Worm (Caenorhabditis elegans) whole organism, midembryonic: ENCODE results near the gene ptd-2.

ENCODE experiments used
- T22C8.4 ChIP-seq: fragments of 200-800 bp; sonication (Bioruptor generic); IDR thresholded peaks from 2 replicates; pipeline ENCODE4 v1.3.6; 2022; ENCODE audit warnings: missing genetic modification characterization, missing compliant biosample characterization
- cog-1 ChIP-seq: sonication (generic microtip); optimal IDR thresholded peaks from 2 replicates; lab custom pipeline; 2016; ENCODE audit warnings: missing genetic modification characterization, missing compliant biosample characterization
- flt-1 ChIP-seq: fragments of 200-800 bp; sonication (Bioruptor generic); IDR thresholded peaks from 2 replicates; pipeline ENCODE4 v1.3.6; 2022; ENCODE audit warnings: missing genetic modification characterization, missing compliant biosample characterization
- klf-2 ChIP-seq: fragments of 200-800 bp; sonication (Bioruptor generic); conservative IDR thresholded peaks from 2 replicates; pipeline ENCODE4 v1.3.6; 2022; ENCODE audit warnings: missing genetic modification reagents, missing genetic modification characterization, missing compliant biosample characterization
- med-1 ChIP-seq: sonication (generic microtip); optimal IDR thresholded peaks from 2 replicates; lab custom pipeline; 2017; ENCODE audit warnings: missing genetic modification characterization, mild to moderate bottlenecking, missing compliant biosample characterization, antibody characterized with exemption, missing genetic modification reagents; ENCODE audit not compliant: insufficient read depth
- ref-1 ChIP-seq: fragments of 200-800 bp; sonication (Bioruptor generic); conservative IDR thresholded peaks from 2 replicates; pipeline ENCODE4 v1.3.6; 2022; ENCODE audit warnings: missing genetic modification reagents, missing genetic modification characterization, missing compliant biosample characterization
- tab-1 ChIP-seq: fragments of 200-800 bp; sonication (Bioruptor generic); IDR thresholded peaks from 2 replicates; pipeline ENCODE4 v1.3.6; 2022; ENCODE audit warnings: missing genetic modification characterization, missing compliant biosample characterization
- ztf-23 ChIP-seq: fragments of 200-800 bp; sonication (Bioruptor generic); IDR thresholded peaks from 2 replicates; pipeline ENCODE4 v1.3.6; 2022; ENCODE audit warnings: missing genetic modification reagents, missing genetic modification characterization, missing compliant biosample characterization
- ztf-29 ChIP-seq: fragments of 200-800 bp; sonication (Bioruptor generic); IDR thresholded peaks from 2 replicates; pipeline ENCODE4 v1.3.6; 2022; ENCODE audit warnings: missing genetic modification reagents, missing genetic modification characterization, missing compliant biosample characterization

The ptd-2 gene

DNA sequence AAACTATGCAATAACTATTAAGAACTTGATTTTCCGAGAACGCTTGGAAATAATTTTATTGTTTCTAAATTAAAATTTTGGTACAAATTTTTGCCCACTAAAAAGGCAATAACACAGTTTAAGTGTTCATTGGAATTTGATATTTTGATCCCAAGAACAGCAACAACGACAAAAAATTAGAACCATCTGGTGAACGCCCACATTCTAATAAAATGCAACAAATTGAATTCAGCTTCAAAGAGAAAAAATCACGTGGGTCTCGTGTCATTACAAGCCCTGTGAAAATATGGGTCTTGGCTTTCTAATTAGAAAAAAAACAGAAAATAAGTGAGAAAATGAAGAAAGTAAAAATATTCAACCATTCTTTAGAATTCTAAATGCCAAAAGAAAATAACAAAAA is 21.8 kb downstream of the ptd-2 start:
- TF ChIP-seq ztf-23 (GFP tag; lab: Robert Waterston, UW) (no peak), ztf-29 (GFP tag; lab: Robert Waterston, UW) (no peak), ref-1 (GFP tag; lab: Robert Waterston, UW) (no peak), T22C8.4 (no peak), cog-1 (tag; lab: Kevin White, UChicago) (no peak)

DNA sequence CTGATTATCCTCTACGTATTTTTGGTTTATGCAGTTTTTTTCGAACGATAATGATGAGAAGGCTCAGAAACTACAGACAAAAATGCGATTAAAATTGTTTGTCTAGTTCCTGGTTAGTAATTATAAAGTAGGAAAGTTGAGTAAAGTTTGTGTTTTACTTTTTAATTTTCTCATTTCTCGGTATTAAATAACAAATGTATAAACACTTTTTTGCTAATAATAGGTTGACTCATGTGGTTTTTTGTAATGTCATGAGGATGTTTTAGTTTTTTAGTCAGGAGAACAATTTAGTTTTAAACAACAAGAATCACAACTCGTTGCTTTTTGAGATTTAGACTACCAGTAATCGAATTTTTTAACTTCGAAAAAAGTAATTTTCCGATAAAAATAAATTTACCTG is 22.6 kb downstream of the ptd-2 start:
- no peak for TF ChIP-seq flt-1 (GFP tag; lab: Robert Waterston, UW)
- TF ChIP-seq T22C8.4 = no peak
- TF ChIP-seq klf-2 (GFP tag; lab: Robert Waterston, UW) = no peak
- no peak for TF ChIP-seq ztf-29 (GFP tag; lab: Robert Waterston, UW)
- no peak for TF ChIP-seq tab-1 (GFP tag; lab: Robert Waterston, UW)
- TF ChIP-seq ref-1 (GFP tag; lab: Robert Waterston, UW) = no peak

DNA sequence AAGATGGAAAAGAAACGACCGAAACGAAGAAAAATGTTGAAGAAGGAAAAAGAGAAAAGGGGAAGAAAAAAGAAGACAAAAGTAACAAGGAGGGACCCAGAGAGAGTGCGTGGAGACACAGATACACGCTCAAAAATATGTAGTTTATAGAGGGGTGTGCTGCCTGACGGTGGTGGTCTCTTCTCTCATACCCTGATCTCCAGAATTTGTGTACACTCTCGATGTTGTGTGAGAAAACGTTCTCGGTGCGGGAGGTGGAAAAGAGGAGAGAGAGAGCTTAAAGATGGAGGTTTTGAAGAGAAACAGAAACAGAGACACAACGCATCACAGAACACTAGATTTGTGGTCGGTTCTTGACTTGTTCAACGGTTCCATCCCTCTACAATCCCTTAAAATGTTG is 23.6 kb downstream of the ptd-2 start:
- TF ChIP-seq T22C8.4 (no peak), ref-1 (GFP tag; lab: Robert Waterston, UW) (no peak), cog-1 (tag; lab: Kevin White, UChicago) (peak; percentile 27), flt-1 (GFP tag; lab: Robert Waterston, UW) (0 out of 2 replicates have a peak, but pooled peaks have one; percentile 11)

DNA sequence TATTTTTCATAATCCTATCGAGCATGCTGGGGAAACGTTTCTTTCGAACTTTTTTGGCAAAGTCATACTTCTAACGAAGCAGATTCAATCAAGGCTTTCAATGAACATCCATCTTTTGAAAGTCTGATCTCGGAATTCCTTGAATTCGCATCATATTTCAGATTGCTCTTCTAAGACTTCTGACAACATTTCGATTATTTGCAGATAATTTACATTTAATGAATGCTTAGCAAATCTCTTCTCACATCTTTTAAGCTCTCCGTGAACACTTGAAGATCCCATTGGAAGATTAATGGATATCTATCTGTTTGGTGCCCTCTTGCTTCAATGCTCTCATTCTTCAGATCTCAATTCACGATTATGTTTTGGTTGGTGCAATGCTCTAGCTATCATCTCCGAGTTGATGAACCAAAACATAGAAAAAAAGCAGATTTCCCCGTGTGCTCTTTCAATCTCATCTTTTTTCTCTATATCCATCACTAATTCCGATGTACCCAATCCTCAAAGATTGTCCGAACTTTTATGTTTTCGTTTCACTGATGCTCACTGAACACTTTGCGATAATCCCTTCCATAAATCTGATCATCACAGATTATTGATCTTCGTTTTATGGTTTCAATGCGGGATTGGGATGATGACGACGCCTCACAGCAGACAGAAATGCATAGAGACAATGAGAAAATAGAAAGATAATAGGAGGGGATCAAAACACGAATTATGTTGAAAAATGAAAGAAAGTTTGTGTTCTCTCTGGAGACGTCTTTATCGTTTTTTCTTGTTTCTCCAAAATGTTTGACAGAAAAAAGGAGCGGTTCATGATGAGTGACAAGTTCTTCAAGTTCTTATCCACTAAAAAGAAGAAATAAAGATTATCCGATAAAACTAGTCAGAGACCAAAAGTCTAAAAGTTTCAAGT is 24.4 kb downstream of the ptd-2 start:
- TF ChIP-seq ztf-29 (GFP tag; lab: Robert Waterston, UW) (no peak), med-1 (no peak), tab-1 (GFP tag; lab: Robert Waterston, UW) (no peak), klf-2 (GFP tag; lab: Robert Waterston, UW) (no peak), cog-1 (tag; lab: Kevin White, UChicago) (no peak), T22C8.4 (no peak)

DNA sequence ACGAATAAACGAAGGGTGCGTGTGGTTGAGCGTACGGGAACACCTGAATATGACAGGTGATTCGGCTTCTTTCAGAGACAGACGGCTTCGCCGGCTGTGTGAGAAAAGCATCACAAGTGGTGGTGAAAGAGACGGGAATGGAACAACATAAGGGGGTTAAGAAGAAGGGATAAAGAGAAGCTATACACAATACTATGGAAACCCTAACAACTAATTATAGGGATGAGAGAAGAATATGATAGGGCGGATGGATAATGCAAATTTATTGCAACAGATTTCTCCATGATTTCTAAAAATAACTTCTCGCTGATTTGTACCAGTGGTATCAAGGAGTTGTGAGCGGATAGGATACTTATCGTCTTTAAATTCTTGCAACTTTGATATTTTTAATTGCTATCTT is 32.1 kb downstream of the ptd-2 start, which contains the start of gene hlh-10:
Gene hlh-10, minus strand, starts transcription at position 101 of the 400 bp plus-strand sequence.
- TF ChIP-seq tab-1 (GFP tag; lab: Robert Waterston, UW) (no peak), cog-1 (tag; lab: Kevin White, UChicago) (no peak), T22C8.4 (no peak), flt-1 (GFP tag; lab: Robert Waterston, UW) (no peak), ztf-23 (GFP tag; lab: Robert Waterston, UW) (no peak), med-1 (no peak), klf-2 (GFP tag; lab: Robert Waterston, UW) (no peak)

DNA sequence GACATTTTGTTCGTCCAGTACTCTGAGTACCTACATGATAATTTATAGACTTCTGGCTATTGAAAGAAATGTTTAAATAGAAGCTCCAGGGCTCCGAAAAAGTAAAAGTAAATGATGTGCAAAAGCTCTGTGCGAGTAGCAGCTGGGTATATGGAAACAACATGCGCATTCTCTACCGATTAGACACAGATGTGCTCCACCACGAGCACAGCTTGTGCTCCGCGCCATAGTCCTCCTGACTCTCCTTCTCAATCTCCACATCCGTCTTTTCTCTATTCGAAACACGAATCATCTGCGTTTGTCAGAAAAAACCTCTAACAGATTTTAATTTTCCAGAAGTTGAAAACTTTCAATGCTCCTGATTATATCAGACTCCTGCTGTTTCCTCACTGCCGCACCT is 33.4 kb downstream of the ptd-2 start:
- no peak for TF ChIP-seq tab-1 (GFP tag; lab: Robert Waterston, UW)
- TF ChIP-seq cog-1 (tag; lab: Kevin White, UChicago) = no peak
- no peak for TF ChIP-seq klf-2 (GFP tag; lab: Robert Waterston, UW)
- no peak for TF ChIP-seq ztf-29 (GFP tag; lab: Robert Waterston, UW)
- no peak for TF ChIP-seq T22C8.4
- TF ChIP-seq med-1 = no peak
- TF ChIP-seq ztf-23 (GFP tag; lab: Robert Waterston, UW) = no peak
- TF ChIP-seq flt-1 (GFP tag; lab: Robert Waterston, UW) = no peak
- TF ChIP-seq ref-1 (GFP tag; lab: Robert Waterston, UW) = no peak

DNA sequence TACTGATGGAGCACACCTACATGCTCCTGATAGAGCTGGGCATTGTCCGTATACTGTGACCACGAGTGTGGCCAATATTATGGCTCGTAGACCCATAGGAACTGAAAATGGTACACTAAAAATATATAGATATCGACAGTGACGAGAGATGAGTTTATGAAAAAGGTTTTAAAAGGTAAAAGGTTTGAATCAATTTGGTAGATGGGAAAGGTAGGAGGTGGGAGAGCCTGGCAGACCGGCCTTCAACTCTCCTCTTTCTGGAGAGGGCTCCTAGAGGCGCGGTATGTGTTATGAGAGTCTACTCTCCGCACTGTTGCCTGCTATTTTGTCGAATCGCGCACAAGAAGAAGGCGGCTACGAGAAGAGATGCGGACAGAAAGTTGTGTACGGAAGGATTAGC is 37.4 kb downstream of the ptd-2 start, which contains the start of gene lron-2:
Gene lron-2, minus strand, starts transcription at position 101 of the 400 bp plus-strand sequence.
- TF ChIP-seq cog-1 (tag; lab: Kevin White, UChicago) = no peak
- no peak for TF ChIP-seq ref-1 (GFP tag; lab: Robert Waterston, UW)
- TF ChIP-seq T22C8.4 = no peak
- TF ChIP-seq ztf-23 (GFP tag; lab: Robert Waterston, UW) = no peak
- no peak for TF ChIP-seq med-1
- TF ChIP-seq klf-2 (GFP tag; lab: Robert Waterston, UW) = no peak
- TF ChIP-seq tab-1 (GFP tag; lab: Robert Waterston, UW) = no peak
- no peak for TF ChIP-seq flt-1 (GFP tag; lab: Robert Waterston, UW)
- TF ChIP-seq ztf-29 (GFP tag; lab: Robert Waterston, UW) = no peak

DNA sequence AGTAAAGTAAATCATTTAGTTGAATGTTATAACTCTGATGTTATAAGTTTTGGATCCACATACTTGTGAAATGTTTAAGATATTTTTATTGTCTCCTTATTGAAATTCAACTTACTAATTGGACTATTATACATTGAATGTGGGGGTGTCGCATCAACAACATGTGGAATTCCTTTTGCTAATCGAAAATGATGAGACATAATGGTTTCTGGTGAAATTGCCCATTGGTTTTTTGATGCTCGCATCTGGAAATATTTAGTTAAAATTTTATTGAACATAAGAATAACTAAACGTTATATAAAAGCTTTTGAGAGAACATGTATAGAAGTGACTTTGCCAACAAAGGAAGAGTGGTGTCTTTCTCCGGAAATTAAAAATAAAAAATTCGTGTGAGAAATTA is 41.9 kb downstream of the ptd-2 start, which contains the start of gene ZK682.7:
Gene ZK682.7, minus strand, starts transcription at position 247 of the 400 bp plus-strand sequence.
- TF ChIP-seq med-1 = no peak
- no peak for TF ChIP-seq cog-1 (tag; lab: Kevin White, UChicago)
- TF ChIP-seq klf-2 (GFP tag; lab: Robert Waterston, UW) = no peak
- no peak for TF ChIP-seq ztf-23 (GFP tag; lab: Robert Waterston, UW)
- no peak for TF ChIP-seq flt-1 (GFP tag; lab: Robert Waterston, UW)
- no peak for TF ChIP-seq T22C8.4
- no peak for TF ChIP-seq ref-1 (GFP tag; lab: Robert Waterston, UW)
- no peak for TF ChIP-seq ztf-29 (GFP tag; lab: Robert Waterston, UW)
- TF ChIP-seq tab-1 (GFP tag; lab: Robert Waterston, UW) = no peak

DNA sequence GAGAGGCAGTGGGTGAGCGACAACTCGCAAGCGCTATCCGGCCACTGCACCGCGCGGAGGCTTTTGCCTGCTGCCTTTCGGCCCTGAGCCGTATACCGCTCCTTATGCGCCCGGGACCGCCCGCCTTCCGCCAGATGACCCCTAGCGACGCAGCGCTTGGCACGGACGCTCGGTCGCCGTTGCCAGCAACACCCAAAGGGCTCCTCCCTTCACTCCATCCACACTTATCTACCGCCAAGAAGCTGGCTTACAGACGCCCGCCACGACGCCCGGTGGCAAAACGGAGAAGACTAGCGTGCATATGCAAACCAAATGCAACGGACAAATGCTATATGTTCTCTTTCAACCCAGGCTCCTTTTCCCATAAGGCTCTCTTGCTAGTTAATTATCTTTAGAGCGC is 43.3 kb downstream of the ptd-2 start:
- TF ChIP-seq ref-1 (GFP tag; lab: Robert Waterston, UW) = no peak
- no peak for TF ChIP-seq ztf-23 (GFP tag; lab: Robert Waterston, UW)
- TF ChIP-seq flt-1 (GFP tag; lab: Robert Waterston, UW) = peak; percentile 58; the same call in 1 of the 2 replicates
- no peak; the same call in 1 of the 2 replicates for TF ChIP-seq klf-2 (GFP tag; lab: Robert Waterston, UW)
- TF ChIP-seq ztf-29 (GFP tag; lab: Robert Waterston, UW) = no peak
- TF ChIP-seq tab-1 (GFP tag; lab: Robert Waterston, UW) = peak; percentile 68
